Worm (Caenorhabditis elegans): ENCODE data around the gene acl-7.

The acl-7 gene

DNA sequence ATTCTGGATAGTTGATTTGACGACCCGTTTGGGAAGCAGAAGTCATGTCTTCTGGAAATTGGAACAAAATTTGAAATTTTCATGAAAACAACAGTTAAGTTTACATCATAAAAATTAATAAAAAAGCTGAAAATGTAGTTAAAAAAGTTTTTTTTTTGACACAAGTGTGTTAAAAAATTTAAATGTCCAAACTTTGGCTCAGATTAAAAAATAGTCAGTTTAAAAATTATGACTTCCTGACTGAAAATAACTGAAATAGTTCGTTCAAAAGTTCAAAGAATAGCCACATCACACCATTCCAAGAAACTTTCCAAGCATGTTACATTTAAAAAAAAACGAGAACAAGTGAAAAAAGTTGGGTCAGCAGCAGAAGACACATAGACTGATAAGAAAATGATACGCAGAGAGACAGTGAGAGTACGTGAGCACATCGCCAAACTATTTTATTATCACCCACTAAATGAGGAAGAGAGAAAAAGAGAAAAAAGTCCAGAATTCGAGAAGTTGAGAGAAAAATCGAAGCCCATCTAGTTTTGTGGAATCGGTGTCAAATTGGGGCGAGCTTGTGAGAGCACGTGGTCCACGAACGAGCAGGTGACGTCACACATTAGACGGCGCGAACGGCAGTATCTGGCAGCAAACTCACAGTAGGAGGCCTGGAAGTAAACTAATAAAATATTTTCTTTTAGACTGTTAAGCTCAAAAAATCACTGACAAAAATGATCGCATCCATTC lies at the start of gene acl-7:
TSS of gene acl-7 (minus strand) at position 51 of the 735 bp plus-strand sequence.
- TF ChIP-seq nhr-11 (tag; optimal IDR thresholded peaks at IDR 0.05) = no peak
- TF ChIP-seq fos-1 (tag; optimal IDR thresholded peaks at IDR 0.05) = peak; percentile 54
- no peak for TF ChIP-seq mab-5 (tag; optimal IDR thresholded peaks at IDR 0.05)
- no peak for TF ChIP-seq sma-3 (GFP tag; optimal IDR thresholded peaks at IDR 0.05)

DNA sequence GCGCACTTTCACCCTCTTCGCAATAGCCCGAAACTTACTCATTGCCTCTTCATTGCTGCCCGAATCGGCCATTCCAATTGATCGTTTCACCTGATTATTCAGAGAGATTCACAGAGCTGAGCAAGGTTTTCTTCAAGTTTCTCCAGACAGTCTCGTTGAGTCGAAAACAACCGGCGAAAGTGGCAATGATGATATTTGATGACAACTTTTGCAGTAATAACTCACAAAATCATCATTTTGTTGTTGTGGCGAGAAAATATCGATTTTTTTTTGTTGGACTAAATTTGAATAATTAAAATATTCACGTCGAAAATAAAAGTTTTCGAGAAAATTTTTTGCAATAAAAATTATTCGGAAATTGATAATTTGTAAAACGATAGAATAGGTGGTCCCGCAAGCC lies 49.3 kb upstream of the acl-7 start, which contains the start of gene snf-5:
TSS of gene snf-5 (minus strand) at position 182 of the 400 bp plus-strand sequence.
- TF ChIP-seq ZK546.5 (tag; optimal IDR thresholded peaks at IDR 0.05) (no peak), alr-1 (tag; optimal IDR thresholded peaks at IDR 0.05) (no peak), elt-3 (tag; optimal IDR thresholded peaks at IDR 0.05) (no peak), lsy-2 (tag; optimal IDR thresholded peaks at IDR 0.05) (no peak), zag-1 (tag; optimal IDR thresholded peaks at IDR 0.05) (no peak), mbf-1 (tag; optimal IDR thresholded peaks at IDR 0.05) (no peak), ceh-82 (tag; optimal IDR thresholded peaks at IDR 0.05) (no peak), nhr-237 (tag; optimal IDR thresholded peaks at IDR 0.05) (no peak), mdl-1 (tag; optimal IDR thresholded peaks at IDR 0.05) (no peak), unc-39 (tag; optimal IDR thresholded peaks at IDR 0.05) (no peak), nhr-11 (tag; optimal IDR thresholded peaks at IDR 0.05) (no peak), lin-39 (tag; optimal IDR thresholded peaks at IDR 0.05) (no peak), nhr-25 (tag; optimal IDR thresholded peaks at IDR 0.05) (no peak), aly-2 (tag; optimal IDR thresholded peaks at IDR 0.05) (no peak), unc-62 (GFP tag; optimal IDR thresholded peaks at IDR 0.05) (no peak), unc-55 (GFP tag; optimal IDR thresholded peaks at IDR 0.05) (no peak), ceh-16 (tag; optimal IDR thresholded peaks at IDR 0.05) (no peak), snpc-4 (tag; optimal IDR thresholded peaks at IDR 0.05) (no peak), lin-13 (GFP tag; optimal IDR thresholded peaks at IDR 0.05) (no peak), mab-5 (tag; optimal IDR thresholded peaks at IDR 0.05) (no peak)

DNA sequence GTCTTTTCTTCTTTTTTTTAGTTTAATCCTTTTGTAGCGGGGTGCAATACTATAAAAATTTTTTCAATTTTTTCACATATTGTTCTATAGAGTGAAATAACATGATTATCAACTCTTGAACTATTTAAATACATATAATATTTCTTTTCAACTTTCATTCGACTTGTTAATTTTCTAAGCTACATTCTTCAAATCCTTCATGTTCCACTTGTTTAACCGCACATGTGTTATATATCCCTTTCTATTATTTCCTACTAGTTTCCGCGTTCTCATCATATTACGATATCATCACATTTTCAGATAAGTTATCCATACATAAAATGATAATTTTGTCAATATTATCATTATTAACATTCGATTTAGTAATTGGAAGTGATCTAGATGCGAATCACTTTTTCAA lies 39.6 kb upstream of the acl-7 start, which contains the start of gene Y46G5A.29:
TSS of gene Y46G5A.29 (plus strand) at position 301 of the 400 bp plus-strand sequence.
- TF ChIP-seq nhr-129 (tag; optimal IDR thresholded peaks at IDR 0.05) = no peak
- no peak for TF ChIP-seq egl-27 (tag; optimal IDR thresholded peaks at IDR 0.05)
- no peak for TF ChIP-seq mab-5 (tag; optimal IDR thresholded peaks at IDR 0.05)
- TF ChIP-seq nhr-6 (tag; optimal IDR thresholded peaks at IDR 0.05) = no peak
- no peak for TF ChIP-seq unc-39 (tag; optimal IDR thresholded peaks at IDR 0.05)
- no peak for TF ChIP-seq nhr-21 (tag; optimal IDR thresholded peaks at IDR 0.05)
- no peak for TF ChIP-seq R02D3.7 (tag; optimal IDR thresholded peaks at IDR 0.05)
- TF ChIP-seq gmeb-1 (tag; optimal IDR thresholded peaks at IDR 0.05) = no peak

DNA sequence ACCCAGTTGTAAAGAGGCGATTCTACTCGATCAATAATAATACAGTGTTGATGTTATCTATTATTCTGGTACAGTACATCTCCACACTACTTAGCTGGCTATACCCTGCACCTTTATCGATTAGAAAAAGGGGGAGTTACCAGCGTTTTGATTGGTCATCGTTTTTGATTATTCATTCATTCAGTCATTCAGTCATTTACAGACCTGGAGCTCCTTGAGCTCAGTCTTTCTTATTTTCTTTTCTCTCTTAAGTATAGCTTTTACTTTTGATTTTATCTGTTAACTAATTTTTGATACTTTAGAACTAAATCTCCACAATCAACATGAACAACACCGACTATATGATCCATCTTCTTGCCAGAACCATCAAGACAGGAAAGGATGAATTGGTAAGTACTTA lies 33.9 kb upstream of the acl-7 start, which contains the start of gene Y46G5A.28:
TSS of gene Y46G5A.28 (plus strand) at position 301 of the 400 bp plus-strand sequence.
- TF ChIP-seq ztf-11 (tag; optimal IDR thresholded peaks at IDR 0.05) = no peak
- TF ChIP-seq lin-13 (GFP tag; optimal IDR thresholded peaks at IDR 0.05) = no peak

DNA sequence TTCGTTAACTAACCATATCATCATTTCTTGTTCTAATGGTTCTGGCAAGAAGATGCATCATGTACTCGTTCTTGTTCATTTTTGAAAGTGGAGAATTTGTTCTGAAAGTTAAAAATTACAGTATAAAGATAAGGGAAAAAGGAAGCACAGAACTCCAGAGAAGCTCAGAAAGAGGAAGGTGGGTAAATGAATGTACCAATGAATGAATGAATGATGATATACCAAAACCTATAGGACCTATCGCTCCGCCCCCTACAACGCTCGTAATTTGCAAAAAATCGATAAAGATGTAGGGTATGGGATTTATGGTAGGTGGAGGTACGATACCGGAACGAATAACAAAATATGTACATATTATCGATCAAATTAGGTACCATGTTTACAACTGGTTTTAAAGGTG lies 31.5 kb upstream of the acl-7 start, which contains the start of gene pes-10:
TSS of gene pes-10 (minus strand) at position 101 of the 400 bp plus-strand sequence.
- no peak for TF ChIP-seq skn-1 (tag; optimal IDR thresholded peaks at IDR 0.05)
- no peak for TF ChIP-seq snpc-4 (tag; optimal IDR thresholded peaks at IDR 0.05)
- no peak for TF ChIP-seq nhr-25 (tag; optimal IDR thresholded peaks at IDR 0.05)
- TF ChIP-seq C34F6.9 (tag; optimal IDR thresholded peaks at IDR 0.05) = no peak
- TF ChIP-seq lin-13 (GFP tag; optimal IDR thresholded peaks at IDR 0.05) = no peak
- TF ChIP-seq sma-9 (GFP tag; optimal IDR thresholded peaks at IDR 0.05) = no peak
- no peak for TF ChIP-seq sma-9 (tag; optimal IDR thresholded peaks at IDR 0.05)
- TF ChIP-seq crh-2 (tag; optimal IDR thresholded peaks at IDR 0.05) = no peak
- TF ChIP-seq elt-1 (tag; optimal IDR thresholded peaks at IDR 0.05) = no peak
- no peak for TF ChIP-seq unc-55 (GFP tag; optimal IDR thresholded peaks at IDR 0.05)
- no peak for TF ChIP-seq lsy-2 (tag; optimal IDR thresholded peaks at IDR 0.05)
- no peak for TF ChIP-seq aly-2 (tag; optimal IDR thresholded peaks at IDR 0.05)
- no peak for TF ChIP-seq R02D3.7 (tag; optimal IDR thresholded peaks at IDR 0.05)
- TF ChIP-seq nhr-11 (tag; optimal IDR thresholded peaks at IDR 0.05) = no peak
- TF ChIP-seq mbf-1 (tag; optimal IDR thresholded peaks at IDR 0.05) = no peak
- no peak for TF ChIP-seq zag-1 (tag; optimal IDR thresholded peaks at IDR 0.05)
- TF ChIP-seq nhr-23 (tag; optimal IDR thresholded peaks at IDR 0.05) = no peak
- TF ChIP-seq nhr-6 (tag; optimal IDR thresholded peaks at IDR 0.05) = no peak
- no peak for TF ChIP-seq alr-1 (tag; optimal IDR thresholded peaks at IDR 0.05)
- no peak for TF ChIP-seq nhr-10 (tag; optimal IDR thresholded peaks at IDR 0.05)
- no peak for TF ChIP-seq nhr-21 (tag; optimal IDR thresholded peaks at IDR 0.05)

Data from whole organism, L2 larva.